Worm (Caenorhabditis elegans) whole organism, L4 larva: ENCODE results near the gene str-82.

Source experiments
- F10B5.3 ChIP-seq: sonication (generic microtip); optimal IDR thresholded peaks from 2 replicates; lab custom pipeline; 2016; ENCODE audit warnings: mild to moderate bottlenecking, missing genetic modification characterization, missing compliant biosample characterization
- R02D3.7 ChIP-seq: fragments of 150-350 bp; sonication (generic microtip); optimal IDR thresholded peaks from 3 replicates; lab custom pipeline; 2014; ENCODE audit warnings: missing biosample characterization, missing genetic modification characterization
- Y75B8A.6 ChIP-seq: fragments of 200-800 bp; sonication (Bioruptor generic); IDR thresholded peaks from 2 replicates; pipeline ENCODE4 v1.3.6; 2022; ENCODE audit warnings: missing genetic modification reagents, missing genetic modification characterization, missing compliant biosample characterization
- ZK337.2 ChIP-seq: fragments of 200-800 bp; sonication (Bioruptor generic); IDR thresholded peaks from 2 replicates; pipeline ENCODE4 v1.3.6; 2022; ENCODE audit warnings: missing genetic modification reagents, missing genetic modification characterization, missing compliant biosample characterization
- ZK546.5 ChIP-seq, 2 experiments: sonication (generic microtip); optimal IDR thresholded peaks; 2 replicates each; lab custom pipeline; 2017; ENCODE audit warnings: missing biosample characterization in 2 of 2, missing genetic modification characterization in 2 of 2
- aha-1 ChIP-seq: fragments of 150-350 bp; peaks from one replicate; lab custom pipeline; 2014; ENCODE audit warnings: missing biosample characterization, missing genetic modification characterization
- attf-4 ChIP-seq: sonication (generic microtip); optimal IDR thresholded peaks from 3 replicates; lab custom pipeline; 2017; ENCODE audit warnings: missing biosample characterization, missing genetic modification characterization
- ceh-44 ChIP-seq: fragments of 200-800 bp; sonication (Bioruptor generic); IDR thresholded peaks from 2 replicates; pipeline ENCODE4 v1.3.6; 2022; ENCODE audit warnings: missing genetic modification reagents, missing genetic modification characterization, missing compliant biosample characterization
- ces-1 ChIP-seq: fragments of 150-350 bp; sonication (generic microtip); optimal IDR thresholded peaks from 4 replicates; lab custom pipeline; 2014; ENCODE audit warnings: missing biosample characterization, missing genetic modification reagents, missing genetic modification characterization
- ctbp-1 ChIP-seq: fragments of 200-800 bp; sonication (Bioruptor generic); IDR thresholded peaks from 2 replicates; pipeline ENCODE4 v1.3.6; 2022; ENCODE audit warnings: missing genetic modification reagents, missing genetic modification characterization, missing compliant biosample characterization
- daf-16 ChIP-seq, 3 experiments: sonication (generic microtip); optimal IDR thresholded peaks; 2 replicates each; lab custom pipeline; 2016 to 2017; ENCODE audit warnings: missing genetic modification characterization in 3 of 3, missing genetic modification reagents in 3 of 3, mild to moderate bottlenecking in 2 of 3, missing compliant biosample characterization in 2 of 3, missing biosample characterization in 1 of 3, moderate library complexity in 1 of 3
- fkh-10 ChIP-seq: fragments of 150-350 bp; optimal IDR thresholded peaks from 2 replicates; lab custom pipeline; 2014; ENCODE audit warnings: missing biosample characterization, missing genetic modification reagents, missing genetic modification characterization
- fos-1 ChIP-seq: fragments of 150-350 bp; optimal IDR thresholded peaks from 2 replicates; lab custom pipeline; 2014; ENCODE audit warnings: missing biosample characterization, missing genetic modification characterization
- hlh-30 ChIP-seq: sonication (generic microtip); optimal IDR thresholded peaks from 2 replicates; lab custom pipeline; 2017; ENCODE audit warnings: antibody characterized with exemption, mild to moderate bottlenecking, missing genetic modification characterization, missing compliant biosample characterization; ENCODE audit not compliant: insufficient read depth
- lim-7 ChIP-seq: fragments of 200-800 bp; sonication (Bioruptor generic); IDR thresholded peaks from 2 replicates; pipeline ENCODE4 v1.3.6; 2022; ENCODE audit warnings: missing genetic modification characterization, missing compliant biosample characterization
- lin-15B ChIP-seq: fragments of 150-350 bp; sonication (generic microtip); optimal IDR thresholded peaks from 3 replicates; lab custom pipeline; 2014; ENCODE audit warnings: missing biosample characterization, missing genetic modification characterization
- mdt-29 ChIP-seq: fragments of 200-800 bp; sonication (Bioruptor generic); IDR thresholded peaks from 2 replicates; pipeline ENCODE4 v1.3.6; 2022; ENCODE audit warnings: missing genetic modification reagents, missing genetic modification characterization, missing compliant biosample characterization
- mep-1 ChIP-seq: fragments of 150-350 bp; sonication (generic microtip); optimal IDR thresholded peaks from 3 replicates; lab custom pipeline; 2014; ENCODE audit warnings: missing biosample characterization, missing genetic modification characterization
- mxl-2 ChIP-seq: fragments of 200-800 bp; sonication (Bioruptor generic); conservative IDR thresholded peaks from 2 replicates; pipeline ENCODE4 v1.3.6; 2022; ENCODE audit warnings: missing genetic modification reagents, missing genetic modification characterization, missing compliant biosample characterization
- mxl-3 ChIP-seq: fragments of 200-800 bp; sonication (Bioruptor generic); optimal IDR thresholded peaks from 2 replicates; lab custom pipeline; 2018; ENCODE audit warnings: mild to moderate bottlenecking, missing genetic modification characterization, missing compliant biosample characterization
- nhr-10 ChIP-seq: fragments of 150-350 bp; optimal IDR thresholded peaks from 2 replicates; lab custom pipeline; 2014; ENCODE audit warnings: missing biosample characterization, missing genetic modification characterization
- nhr-111 ChIP-seq: fragments of 200-800 bp; sonication (Bioruptor generic); optimal IDR thresholded peaks from 2 replicates; lab custom pipeline; 2018; ENCODE audit warnings: mild to moderate bottlenecking, missing genetic modification characterization, missing compliant biosample characterization
- nhr-25 ChIP-seq: sonication (generic microtip); optimal IDR thresholded peaks from 2 replicates; lab custom pipeline; 2017; ENCODE audit warnings: missing genetic modification characterization, mild to moderate bottlenecking, missing compliant biosample characterization, antibody characterized with exemption, moderate library complexity, borderline replicate concordance; ENCODE audit not compliant: insufficient read depth
- nhr-28 ChIP-seq: fragments of 150-350 bp; optimal IDR thresholded peaks from 2 replicates; lab custom pipeline; 2014; ENCODE audit warnings: missing biosample characterization, missing genetic modification characterization
- nhr-42 ChIP-seq: fragments of 200-800 bp; sonication (Bioruptor generic); IDR thresholded peaks from 2 replicates; pipeline ENCODE4 v1.3.6; 2022; ENCODE audit warnings: missing genetic modification characterization, missing compliant biosample characterization
- nhr-6 ChIP-seq: fragments of 150-350 bp; optimal IDR thresholded peaks from 2 replicates; lab custom pipeline; 2014; ENCODE audit warnings: missing biosample characterization, missing genetic modification characterization
- nhr-76 ChIP-seq: fragments of 150-350 bp; optimal IDR thresholded peaks from 2 replicates; lab custom pipeline; 2014; ENCODE audit warnings: missing biosample characterization, missing genetic modification characterization
- php-3 ChIP-seq: fragments of 200-800 bp; sonication (Bioruptor generic); IDR thresholded peaks from 2 replicates; pipeline ENCODE4 v1.3.6; 2022; ENCODE audit warnings: missing genetic modification reagents, missing genetic modification characterization, missing compliant biosample characterization
- saeg-2 ChIP-seq: fragments of 200-800 bp; sonication (Bioruptor generic); IDR thresholded peaks from 2 replicates; pipeline ENCODE4 v1.3.6; 2022; ENCODE audit warnings: missing genetic modification reagents, missing genetic modification characterization, missing compliant biosample characterization
- set-16 ChIP-seq: fragments of 200-800 bp; sonication (Bioruptor generic); IDR thresholded peaks from 2 replicates; pipeline ENCODE4 v1.3.6; 2022; ENCODE audit warnings: missing genetic modification reagents, missing genetic modification characterization, missing compliant biosample characterization
- skn-1 ChIP-seq: fragments of 150-350 bp; optimal IDR thresholded peaks from 2 replicates; lab custom pipeline; 2014; ENCODE audit warnings: missing biosample characterization, missing genetic modification characterization
- spr-1 ChIP-seq: sonication (generic microtip); optimal IDR thresholded peaks from 2 replicates; lab custom pipeline; 2016; ENCODE audit warnings: mild to moderate bottlenecking, missing genetic modification characterization, missing compliant biosample characterization
- spr-3 ChIP-seq: fragments of 200-800 bp; sonication (Bioruptor generic); optimal IDR thresholded peaks from 2 replicates; lab custom pipeline; 2018; ENCODE audit warnings: mild to moderate bottlenecking, missing genetic modification characterization, missing compliant biosample characterization
- unc-130 ChIP-seq: sonication (generic microtip); optimal IDR thresholded peaks from 2 replicates; lab custom pipeline; 2016; ENCODE audit warnings: missing genetic modification reagents, missing genetic modification characterization, missing compliant biosample characterization
- unc-39 ChIP-seq: sonication (generic microtip); optimal IDR thresholded peaks from 2 replicates; lab custom pipeline; 2017; ENCODE audit warnings: missing biosample characterization, missing genetic modification characterization
- unc-62 ChIP-seq, 3 experiments: fragments of 150-350 bp in 1 of 3; sonication (generic microtip); optimal IDR thresholded peaks in 2 of 3; peaks in 1 of 3; 1 replicate in 1 of 3; 2 replicates in 2 of 3; lab custom pipeline; 2014 to 2017; ENCODE audit warnings: missing biosample characterization in 3 of 3, missing genetic modification characterization in 3 of 3, missing genetic modification reagents in 3 of 3, missing genotype in 1 of 3
- vab-7 ChIP-seq: fragments of 200-800 bp; sonication (Bioruptor generic); IDR thresholded peaks from 2 replicates; pipeline ENCODE4 v1.3.6; 2022; ENCODE audit warnings: missing genetic modification reagents, missing genetic modification characterization, missing compliant biosample characterization
- zfp-3 ChIP-seq: fragments of 200-800 bp; sonication (Bioruptor generic); conservative IDR thresholded peaks from 2 replicates; pipeline ENCODE4 v1.3.6; 2022; ENCODE audit warnings: missing genetic modification reagents, missing genetic modification characterization, missing compliant biosample characterization
- zip-11 ChIP-seq: fragments of 200-800 bp; sonication (Bioruptor generic); IDR thresholded peaks from 2 replicates; pipeline ENCODE4 v1.3.6; 2022; ENCODE audit warnings: missing genetic modification characterization, missing compliant biosample characterization
- zip-2 ChIP-seq: fragments of 150-350 bp; optimal IDR thresholded peaks from 2 replicates; lab custom pipeline; 2014; ENCODE audit warnings: missing biosample characterization, missing genetic modification characterization

str-82 gene

ce11 chrV:4007927-4008326, 33.5 kb downstream of the str-82 start, which contains the start of gene srh-7:
srh-7 (plus strand) TSS chrV:4008227.
- TF ChIP-seq Y75B8A.6 (GFP tag; lab: Robert Waterston, UW) (no peak), spr-3 (no peak), mxl-3 (GFP tag; lab: Kevin White, UChicago) (no peak), lim-7 (GFP tag; lab: Robert Waterston, UW) (no peak), skn-1 (tag; lab: Kevin White, UChicago) (no peak), nhr-25 (no peak), spr-1 (tag; lab: Kevin White, UChicago) (no peak), set-16 (GFP tag; lab: Robert Waterston, UW) (no peak), unc-130 (no peak), php-3 (no peak), nhr-42 (no peak), fkh-10 (GFP tag; lab: Kevin White, UChicago) (no peak), zip-11 (GFP tag; lab: Robert Waterston, UW) (no peak), ces-1 (GFP tag; lab: Kevin White, UChicago) (no peak)

ce11 chrV:4010170-4010569, 35.7 kb downstream of the str-82 start, which contains the start of gene srh-4:
srh-4 (plus strand) TSS chrV:4010470.
- TF ChIP-seq lin-15B (tag; lab: Kevin White, UChicago) (no peak), aha-1 (peak; percentile 3), saeg-2 (GFP tag; lab: Robert Waterston, UW) (no peak)

DNA sequence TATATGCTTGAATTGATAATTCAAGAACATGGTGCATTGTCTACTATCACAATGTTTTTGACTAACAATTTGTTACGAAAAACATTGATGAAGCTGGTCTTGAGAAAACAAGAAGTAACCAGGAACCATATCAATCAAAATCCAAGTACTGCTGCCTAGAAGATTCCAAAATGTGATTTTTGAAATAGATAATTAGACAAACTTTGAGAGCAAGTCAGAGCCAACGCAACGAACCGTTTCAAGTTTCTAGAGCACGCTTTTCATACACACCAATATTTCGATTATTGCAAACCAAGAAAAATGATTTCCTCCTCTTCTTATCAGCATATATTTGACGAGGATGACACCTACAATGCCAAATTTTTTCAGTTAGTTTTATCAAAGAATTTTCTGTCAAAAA, 42.3 kb downstream of the str-82 start, which contains the start of gene srw-89:
Gene srw-89 (plus strand): TSS at position 301 of the 400 bp plus-strand sequence.
- TF ChIP-seq zip-2 (tag; lab: Kevin White, UChicago) (no peak), vab-7 (GFP tag; lab: Robert Waterston, UW) (no peak), nhr-28 (no peak), daf-16 (GFP tag; optimal IDR thresholded peaks at IDR 0.05; lab: Kevin White, UChicago) (no peak), daf-16 (tag; optimal IDR thresholded peaks at IDR 0.05; lab: Kevin White, UChicago) (no peak), unc-62 (GFP tag; optimal IDR thresholded peaks at IDR 0.05 in 1 of 2; lab: Kevin White, UChicago) (no peak), unc-62 (tag; optimal IDR thresholded peaks at IDR 0.05; lab: Kevin White, UChicago) (no peak), ZK546.5 (tag; optimal IDR thresholded peaks at IDR 0.05; lab: Kevin White, UChicago) (no peak), attf-4 (tag; lab: Kevin White, UChicago) (no peak), skn-1 (tag; lab: Kevin White, UChicago) (no peak), mdt-29 (GFP tag; lab: Robert Waterston, UW) (no peak), nhr-42 (no peak), nhr-10 (no peak), fos-1 (tag; lab: Kevin White, UChicago) (no peak), R02D3.7 (tag; lab: Kevin White, UChicago) (no peak)

DNA sequence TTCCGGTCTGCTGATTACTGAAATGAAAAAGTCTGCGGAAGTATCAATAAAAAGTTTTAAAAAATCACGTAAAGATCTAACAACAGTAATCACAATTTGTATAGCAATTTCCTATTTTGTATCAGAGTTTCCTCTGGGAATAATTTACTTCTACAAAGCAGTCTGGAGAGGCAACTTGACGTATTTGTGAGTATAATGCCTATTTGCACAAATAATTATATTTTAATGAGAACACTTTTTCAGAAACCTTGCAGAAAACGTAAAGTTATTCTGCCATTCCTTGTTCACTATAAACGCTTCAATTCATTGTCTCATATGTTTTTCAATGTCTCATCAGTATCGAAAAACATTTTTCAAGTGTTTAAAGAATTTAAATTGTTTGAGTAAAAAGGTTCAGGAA, 44.1 kb downstream of the str-82 start:
- peak in 1 of 2 experiments; percentile 80 for TF ChIP-seq unc-62 (GFP tag; optimal IDR thresholded peaks at IDR 0.05 in 1 of 2; lab: Kevin White, UChicago)
- TF ChIP-seq unc-62 (tag; optimal IDR thresholded peaks at IDR 0.05; lab: Kevin White, UChicago), result no peak
- no peak for TF ChIP-seq ceh-44

- TF ChIP-seq nhr-28 (no peak), mxl-2 (GFP tag; lab: Robert Waterston, UW) (no peak), ctbp-1 (GFP tag; lab: Robert Waterston, UW) (no peak), F10B5.3 (tag; lab: Kevin White, UChicago) (no peak), nhr-76 (no peak), skn-1 (tag; lab: Kevin White, UChicago) (no peak), set-16 (GFP tag; lab: Robert Waterston, UW) (no peak), ZK337.2 (GFP tag; lab: Robert Waterston, UW) (no peak), unc-39 (tag; lab: Kevin White, UChicago) (no peak), nhr-6 (tag; lab: Kevin White, UChicago) (no peak), nhr-111 (GFP tag; lab: Kevin White, UChicago) (no peak), zfp-3 (GFP tag; lab: Robert Waterston, UW) (no peak), hlh-30 (no peak), ZK546.5 (tag; optimal IDR thresholded peaks at IDR 0.05; lab: Kevin White, UChicago) (no peak), Y75B8A.6 (GFP tag; lab: Robert Waterston, UW) (no peak), vab-7 (GFP tag; lab: Robert Waterston, UW) (no peak), php-3 (no peak), mep-1 (tag; lab: Kevin White, UChicago) (no peak), lin-15B (tag; lab: Kevin White, UChicago) (no peak)
These were observed 44.7 kb downstream of the str-82 start, which contains the start of gene K09D9.3 for ce11 chrV:4019188-4019587. K09D9.3 (plus strand) TSS chrV:4019488.
